Comparison of ENCODE assay signal across 5 fruit fly cellular contexts in genomic region chr3L:5353484-5354056, dm6.
TF ChIP-seq lines count a peak whose summit lies in the region.

No protein-coding gene starts in this region.

- TF ChIP-seq CTCF in whole organism, embryonic (GFP tag; optimal IDR thresholded peaks at IDR 0.05; lab: Kevin White, UChicago): no peak

TF ChIP-seq in whole organism, adult, 20 proteins besides CTCF, POLR2A, EP300 and RAD21 (continues in another document):
- no peak for TF ChIP-seq CG5204 (GFP tag; optimal IDR thresholded peaks at IDR 0.05; lab: Kevin White, UChicago)
- peak; percentile 33 for TF ChIP-seq CG7045 (GFP tag; optimal IDR thresholded peaks at IDR 0.05; lab: Kevin White, UChicago)
- no peak for TF ChIP-seq Clk (GFP tag; optimal IDR thresholded peaks at IDR 0.05; lab: Kevin White, UChicago)
- no peak for TF ChIP-seq CG14711 (tag; optimal IDR thresholded peaks at IDR 0.05; lab: Kevin White, UChicago)
- TF ChIP-seq bab1 (GFP tag; optimal IDR thresholded peaks at IDR 0.05; lab: Kevin White, UChicago): no peak
- no peak for TF ChIP-seq CG11617 (GFP tag; optimal IDR thresholded peaks at IDR 0.05; lab: Kevin White, UChicago)
- no peak for TF ChIP-seq Crg-1 (GFP tag; optimal IDR thresholded peaks at IDR 0.05; lab: Kevin White, UChicago)
- TF ChIP-seq tj (GFP tag; optimal IDR thresholded peaks at IDR 0.05; lab: Kevin White, UChicago): no peak
- no peak for TF ChIP-seq pad (GFP tag; optimal IDR thresholded peaks at IDR 0.05; lab: Kevin White, UChicago)
- no peak for TF ChIP-seq Mnt (GFP tag; optimal IDR thresholded peaks at IDR 0.05; lab: Kevin White, UChicago)
- TF ChIP-seq toe (GFP tag; optimal IDR thresholded peaks at IDR 0.05; lab: Kevin White, UChicago): no peak
- TF ChIP-seq CG12768 (GFP tag; optimal IDR thresholded peaks at IDR 0.05; lab: Kevin White, UChicago): peak; percentile 7
- peak; percentile 1 for TF ChIP-seq kay (GFP tag; lab: Kevin White, UChicago; ENCODE audit: borderline replicate concordance)
- TF ChIP-seq CG1620 (GFP tag; optimal IDR thresholded peaks at IDR 0.05; lab: Kevin White, UChicago): no peak
- no peak for TF ChIP-seq CG7101 (tag; optimal IDR thresholded peaks at IDR 0.05; lab: Kevin White, UChicago)
- TF ChIP-seq CG33017 (tag; optimal IDR thresholded peaks at IDR 0.05; lab: Kevin White, UChicago): no peak
- TF ChIP-seq ovo (GFP tag; optimal IDR thresholded peaks at IDR 0.05; lab: Kevin White, UChicago): no peak
- TF ChIP-seq cnc (optimal IDR thresholded peaks at IDR 0.05; lab: Kevin White, UChicago): no peak
- TF ChIP-seq cic (GFP tag; optimal IDR thresholded peaks at IDR 0.05; lab: Kevin White, UChicago): peak; percentile 51

TF ChIP-seq in whole organism, embryonic, 481 proteins besides CTCF, POLR2A, EP300 and RAD21 (continues in another document):
- TF ChIP-seq CG11696 (GFP tag; IDR thresholded peaks at IDR 0.05; lab: Robert Waterston, UW) (no peak), CG7372 (GFP tag; IDR thresholded peaks at IDR 0.05; lab: Robert Waterston, UW) (no peak), Hr78 (GFP tag; optimal IDR thresholded peaks at IDR 0.05; lab: Kevin White, UChicago) (peak in 1 of 2 experiments; percentile 11), sens (GFP tag; lab: Kevin White, UChicago) (peak; percentile 33), luna (GFP tag; optimal IDR thresholded peaks at IDR 0.05; lab: Kevin White, UChicago) (no peak), grn (GFP tag; optimal IDR thresholded peaks at IDR 0.05; lab: Kevin White, UChicago) (peak; percentile 13), CG14667 (GFP tag; IDR thresholded peaks at IDR 0.05; lab: Robert Waterston, UW) (no peak), mam (GFP tag; optimal IDR thresholded peaks at IDR 0.05; lab: Kevin White, UChicago) (no peak), CG8290 (GFP tag; optimal IDR thresholded peaks at IDR 0.05; lab: Kevin White, UChicago) (no peak), CG8290 (tag; optimal IDR thresholded peaks at IDR 0.05; lab: Kevin White, UChicago) (peak in 1 of 2 experiments; percentile 8), D19A (tag; optimal IDR thresholded peaks at IDR 0.05; lab: Kevin White, UChicago) (no peak), Rx (GFP tag; IDR thresholded peaks at IDR 0.05; lab: Robert Waterston, UW) (no peak), Dip3 (GFP tag; optimal IDR thresholded peaks at IDR 0.05; lab: Kevin White, UChicago) (no peak), corto (GFP tag; optimal IDR thresholded peaks at IDR 0.05; lab: Kevin White, UChicago) (no peak), Med (GFP tag; lab: Kevin White, UChicago) (peak; percentile 71), Pdp1 (GFP tag; optimal IDR thresholded peaks at IDR 0.05; lab: Kevin White, UChicago) (peak in 1 of 2 experiments; percentile 62), Ets97D (GFP tag; optimal IDR thresholded peaks at IDR 0.05; lab: Kevin White, UChicago) (no peak), ash1 (GFP tag; optimal IDR thresholded peaks at IDR 0.05; lab: Kevin White, UChicago) (no peak), CrebB (tag; optimal IDR thresholded peaks at IDR 0.05; lab: Kevin White, UChicago) (peak; percentile 2), nom (GFP tag; optimal IDR thresholded peaks at IDR 0.05; lab: Kevin White, UChicago) (peak; percentile 34)

TF ChIP-seq in whole organism, prepupa, 60 proteins besides CTCF, POLR2A, EP300 and RAD21:
- TF ChIP-seq CG11902 (GFP tag; optimal IDR thresholded peaks at IDR 0.05; lab: Kevin White, UChicago): no peak
- TF ChIP-seq vri (GFP tag; optimal IDR thresholded peaks at IDR 0.05; lab: Kevin White, UChicago): peak; percentile 85
- no peak for TF ChIP-seq Hr4 (GFP tag; optimal IDR thresholded peaks at IDR 0.05; lab: Kevin White, UChicago)
- TF ChIP-seq Sox14 (GFP tag; optimal IDR thresholded peaks at IDR 0.05; lab: Kevin White, UChicago): no peak
- no peak for TF ChIP-seq Gug (GFP tag; IDR thresholded peaks at IDR 0.05; lab: Robert Waterston, UW)
- TF ChIP-seq CG4318 (GFP tag; optimal IDR thresholded peaks at IDR 0.05; lab: Kevin White, UChicago): no peak
- TF ChIP-seq CG8119 (GFP tag; IDR thresholded peaks at IDR 0.05; lab: Robert Waterston, UW): no peak
- peak; percentile 92 for TF ChIP-seq svp (GFP tag; lab: Kevin White, UChicago)
- TF ChIP-seq dac (GFP tag; optimal IDR thresholded peaks at IDR 0.05; lab: Kevin White, UChicago): no peak
- peak; percentile 55 for TF ChIP-seq fkh (GFP tag; optimal IDR thresholded peaks at IDR 0.05; lab: Kevin White, UChicago)
- TF ChIP-seq CG32006 (GFP tag; optimal IDR thresholded peaks at IDR 0.05; lab: Kevin White, UChicago): no peak
- peak in 1 of 2 experiments; percentile 54 for TF ChIP-seq ss (GFP tag; optimal IDR thresholded peaks at IDR 0.05; lab: Kevin White, UChicago)
- TF ChIP-seq Ets96B (tag; optimal IDR thresholded peaks at IDR 0.05; lab: Kevin White, UChicago): no peak
TF ChIP-seq in whole organism, prepupa: peak in this region for 4.

TF ChIP-seq in whole organism, pupa, 21 proteins besides CTCF, POLR2A, EP300 and RAD21:
- no peak for TF ChIP-seq Pif1B (GFP tag; optimal IDR thresholded peaks at IDR 0.05; lab: Kevin White, UChicago)
- TF ChIP-seq fd96Ca (GFP tag; IDR thresholded peaks at IDR 0.05; lab: Robert Waterston, UW): no peak
- no peak for TF ChIP-seq CG9948 (tag; optimal IDR thresholded peaks at IDR 0.05; lab: Kevin White, UChicago)
- peak; percentile 37 for TF ChIP-seq gl (tag; optimal IDR thresholded peaks at IDR 0.05; lab: Kevin White, UChicago)
- TF ChIP-seq CG15710 (tag; optimal IDR thresholded peaks at IDR 0.05; lab: Kevin White, UChicago): no peak
TF ChIP-seq in whole organism, pupa: peak in this region for 1.

TF ChIP-seq in whole organism, wandering third instar larva, 38 proteins besides CTCF, POLR2A, EP300 and RAD21:
- TF ChIP-seq Rel (GFP tag; optimal IDR thresholded peaks at IDR 0.05; lab: Kevin White, UChicago) (no peak), Rel (tag; optimal IDR thresholded peaks at IDR 0.05; lab: Kevin White, UChicago) (peak; percentile 85), dmrt93B (GFP tag; optimal IDR thresholded peaks at IDR 0.05; lab: Kevin White, UChicago) (no peak), CrebA (GFP tag; optimal IDR thresholded peaks at IDR 0.05; lab: Kevin White, UChicago; ENCODE audit: borderline replicate concordance) (no peak), Hnf4 (GFP tag; optimal IDR thresholded peaks at IDR 0.05; lab: Kevin White, UChicago) (peak; percentile 46), pan (optimal IDR thresholded peaks at IDR 0.05; lab: Kevin White, UChicago) (no peak)
